Worm (Caenorhabditis elegans): ENCODE measurements around the gene math-22.
A peak's percentile ranks its signal among the peaks of the same experiment; 100 is the strongest.

DNA sequence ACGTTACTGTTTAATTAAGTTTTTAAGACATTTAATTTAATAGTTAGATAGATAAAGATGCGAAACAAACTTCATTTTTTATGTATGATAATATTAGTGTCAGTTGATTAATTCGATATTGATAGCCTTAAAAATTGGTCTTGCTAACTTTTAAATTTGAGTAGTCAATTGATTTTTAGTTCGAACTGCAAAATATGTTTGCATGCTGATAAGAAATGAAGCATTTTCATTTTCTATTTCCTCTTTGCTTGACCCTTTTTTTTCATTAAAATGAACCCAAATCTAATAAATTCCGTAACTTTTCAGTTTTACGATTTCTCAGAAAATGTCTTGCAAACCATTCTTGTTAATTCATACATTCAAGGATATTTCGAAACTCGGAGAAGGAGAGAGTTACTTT lies at the start of gene math-22:
- TF ChIP-seq nhr-12 (tag; optimal IDR thresholded peaks at IDR 0.05): no peak
- TF ChIP-seq elt-3 (tag; optimal IDR thresholded peaks at IDR 0.05): no peak
- peak; percentile 16 for TF ChIP-seq pqm-1 (tag; optimal IDR thresholded peaks at IDR 0.05)
- no peak for TF ChIP-seq hmg-11 (tag; optimal IDR thresholded peaks at IDR 0.05)
- TF ChIP-seq lsy-12 (tag; optimal IDR thresholded peaks at IDR 0.05): no peak
- no peak for TF ChIP-seq nhr-67 (tag; optimal IDR thresholded peaks at IDR 0.05)

Data from whole organism, L3 larva.